Worm (Caenorhabditis elegans): ENCODE results near the gene set-11.

DNA sequence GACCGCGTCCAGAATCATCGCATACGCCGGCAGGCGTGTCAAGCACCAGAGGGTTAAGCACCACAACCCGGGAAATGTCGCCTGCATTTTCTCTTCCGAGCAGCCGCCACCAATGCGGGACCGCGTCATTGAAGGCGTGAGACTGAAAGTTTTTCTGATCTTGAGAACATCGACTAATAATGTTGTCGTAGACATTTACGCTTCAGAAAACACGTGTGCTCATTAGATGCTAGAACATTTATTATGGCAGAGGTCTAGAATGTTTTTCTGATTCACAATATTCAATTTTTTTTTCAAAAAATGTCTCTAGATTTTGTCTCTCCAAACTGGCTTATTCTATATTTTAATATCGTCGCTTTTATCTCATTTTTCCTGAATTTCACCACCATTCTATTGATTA, 35.8 kb downstream of the set-11 start, which contains the start of gene sri-47:
- TF ChIP-seq lin-13 (GFP tag; optimal IDR thresholded peaks at IDR 0.05) (no peak), nhr-237 (tag; optimal IDR thresholded peaks at IDR 0.05) (no peak), zip-4 (GFP tag; optimal IDR thresholded peaks at IDR 0.05) (no peak), unc-62 (GFP tag; optimal IDR thresholded peaks at IDR 0.05) (no peak), rnt-1 (tag; optimal IDR thresholded peaks at IDR 0.05) (no peak), ces-1 (GFP tag; optimal IDR thresholded peaks at IDR 0.05) (no peak), nhr-76 (tag; optimal IDR thresholded peaks at IDR 0.05) (no peak), mdl-1 (tag; optimal IDR thresholded peaks at IDR 0.05) (no peak), sptf-1 (tag; optimal IDR thresholded peaks at IDR 0.05) (no peak), aha-1 (tag; optimal IDR thresholded peaks at IDR 0.05) (no peak), pag-3 (tag; optimal IDR thresholded peaks at IDR 0.05; ENCODE audit: borderline replicate concordance, insufficient read depth) (no peak), nhr-12 (tag; optimal IDR thresholded peaks at IDR 0.05) (no peak), snu-23 (GFP tag; optimal IDR thresholded peaks at IDR 0.05) (no peak), ztf-4 (tag; optimal IDR thresholded peaks at IDR 0.05) (no peak)
